Worm (Caenorhabditis elegans) whole organism, L1 larva: ENCODE data around the gene K07C5.2.

Experiments used
- C04F5.9 ChIP-seq: sonication (generic microtip); optimal IDR thresholded peaks from 2 replicates; lab custom pipeline; 2016; ENCODE audit warnings: missing genetic modification characterization, missing compliant biosample characterization
- F16B12.6 ChIP-seq: fragments of 150-350 bp; optimal IDR thresholded peaks from 2 replicates; lab custom pipeline; 2014; ENCODE audit warnings: missing biosample characterization, missing genetic modification characterization
- Y116A8C.19 ChIP-seq: sonication (generic microtip); optimal IDR thresholded peaks from 2 replicates; lab custom pipeline; 2016; ENCODE audit warnings: missing compliant biosample characterization, missing genetic modification characterization, borderline replicate concordance
- ama-1 ChIP-seq: fragments of 150-350 bp; optimal IDR thresholded peaks from 2 replicates; lab custom pipeline; 2014
- blmp-1 ChIP-seq: fragments of 150-350 bp; optimal IDR thresholded peaks from 2 replicates; lab custom pipeline; 2014; ENCODE audit warnings: missing biosample characterization, missing genetic modification characterization
- ceh-90 ChIP-seq: sonication (generic microtip); optimal IDR thresholded peaks from 2 replicates; lab custom pipeline; 2016; ENCODE audit warnings: missing genetic modification characterization, missing compliant biosample characterization
- ces-1 ChIP-seq: fragments of 150-350 bp; optimal IDR thresholded peaks from 2 replicates; lab custom pipeline; 2014; ENCODE audit warnings: missing biosample characterization, missing genetic modification reagents, missing genetic modification characterization
- dpl-1 ChIP-seq, 3 experiments: fragments of 150-350 bp in 2 of 3; sonication (generic microtip) in 1 of 3; optimal IDR thresholded peaks; 2 replicates each; lab custom pipeline; 2014 to 2017; ENCODE audit warnings: missing biosample characterization in 3 of 3, missing genetic modification characterization in 3 of 3, missing genetic modification reagents in 3 of 3
- dsc-1 ChIP-seq: sonication (generic microtip); optimal IDR thresholded peaks from 2 replicates; lab custom pipeline; 2016; ENCODE audit warnings: mild to moderate bottlenecking, missing genetic modification characterization, missing compliant biosample characterization
- efl-1 ChIP-seq, 4 experiments: fragments of 150-350 bp; optimal IDR thresholded peaks in 3 of 4; peaks in 1 of 4; 1 replicate in 1 of 4; 2 replicates in 3 of 4; lab custom pipeline; 2014; ENCODE audit warnings: missing biosample characterization in 2 of 4, missing genetic modification characterization in 2 of 4, missing genetic modification reagents in 2 of 4
- efl-3 ChIP-seq: fragments of 200-800 bp; sonication (Bioruptor generic); optimal IDR thresholded peaks from 2 replicates; lab custom pipeline; 2018; ENCODE audit warnings: mild to moderate bottlenecking, missing genetic modification characterization, missing compliant biosample characterization
- elt-2 ChIP-seq: sonication (generic microtip); optimal IDR thresholded peaks from 2 replicates; lab custom pipeline; 2016; ENCODE audit warnings: missing genetic modification characterization, mild to moderate bottlenecking, inconsistent platforms, missing compliant biosample characterization, missing genetic modification reagents
- elt-3 ChIP-seq, 6 experiments: fragments of 150-350 bp in 1 of 6; sonication (generic microtip); optimal IDR thresholded peaks; 2 replicates each; lab custom pipeline; 2017 to 2018; ENCODE audit warnings: missing biosample characterization in 6 of 6, missing genetic modification characterization in 6 of 6, inconsistent platforms in 1 of 6
- fkh-8 ChIP-seq: sonication (generic microtip); optimal IDR thresholded peaks from 2 replicates; lab custom pipeline; 2016; ENCODE audit warnings: mild to moderate bottlenecking, missing genetic modification characterization, missing compliant biosample characterization
- grh-1 ChIP-seq: fragments of 200-800 bp; sonication (Bioruptor generic); IDR thresholded peaks from 2 replicates; pipeline ENCODE4 v1.3.6; 2022; ENCODE audit warnings: missing genetic modification reagents, missing genetic modification characterization, missing compliant biosample characterization
- hlh-4 ChIP-seq: sonication (generic microtip); optimal IDR thresholded peaks from 2 replicates; lab custom pipeline; 2016; ENCODE audit warnings: mild to moderate bottlenecking, missing genetic modification characterization, missing compliant biosample characterization
- hpl-2 ChIP-seq: fragments of 150-350 bp; optimal IDR thresholded peaks from 2 replicates; lab custom pipeline; 2014; ENCODE audit warnings: missing biosample characterization, missing genetic modification reagents, missing genetic modification characterization
- irx-1 ChIP-seq: sonication (generic microtip); optimal IDR thresholded peaks from 2 replicates; lab custom pipeline; 2016; ENCODE audit warnings: missing genetic modification characterization, missing compliant biosample characterization
- jun-1 ChIP-seq: fragments of 150-350 bp; optimal IDR thresholded peaks from 2 replicates; lab custom pipeline; 2014; ENCODE audit warnings: missing biosample characterization, missing genetic modification reagents, missing genetic modification characterization
- lin-15B ChIP-seq: fragments of 150-350 bp; sonication (generic microtip); optimal IDR thresholded peaks from 3 replicates; lab custom pipeline; 2014; ENCODE audit warnings: missing biosample characterization, missing genetic modification characterization
- lir-3 ChIP-seq: sonication (generic microtip); optimal IDR thresholded peaks from 2 replicates; lab custom pipeline; 2016; ENCODE audit warnings: mild to moderate bottlenecking, missing genetic modification characterization, moderate library complexity, missing compliant biosample characterization; ENCODE audit not compliant: poor library complexity
- mep-1 ChIP-seq: fragments of 150-350 bp; optimal IDR thresholded peaks from 2 replicates; lab custom pipeline; 2014; ENCODE audit warnings: missing biosample characterization, missing genetic modification characterization
- nhr-12 ChIP-seq: sonication (generic microtip); optimal IDR thresholded peaks from 2 replicates; lab custom pipeline; 2017; ENCODE audit warnings: missing biosample characterization, missing genetic modification characterization
- nhr-28 ChIP-seq: fragments of 150-350 bp; optimal IDR thresholded peaks from 2 replicates; lab custom pipeline; 2014; ENCODE audit warnings: missing biosample characterization, missing genetic modification characterization
- nhr-71 ChIP-seq: sonication (generic microtip); optimal IDR thresholded peaks from 2 replicates; lab custom pipeline; 2016; ENCODE audit warnings: mild to moderate bottlenecking, missing genetic modification characterization, moderate library complexity, missing compliant biosample characterization
- nhr-77 ChIP-seq: fragments of 150-350 bp; optimal IDR thresholded peaks from 2 replicates; lab custom pipeline; 2014; ENCODE audit warnings: missing biosample characterization, missing genetic modification characterization
- pag-3 ChIP-seq: sonication (generic microtip); optimal IDR thresholded peaks from 2 replicates; lab custom pipeline; 2017; ENCODE audit warnings: missing genetic modification characterization, mild to moderate bottlenecking, missing compliant biosample characterization, antibody characterized with exemption, borderline replicate concordance; ENCODE audit not compliant: insufficient read depth
- pqm-1 ChIP-seq: sonication (generic microtip); optimal IDR thresholded peaks from 3 replicates; lab custom pipeline; 2017; ENCODE audit warnings: missing biosample characterization, missing genetic modification characterization
- rnt-1 ChIP-seq: sonication (generic microtip); optimal IDR thresholded peaks from 2 replicates; lab custom pipeline; 2016; ENCODE audit warnings: mild to moderate bottlenecking, missing genetic modification characterization, moderate library complexity, missing compliant biosample characterization
- skn-1 ChIP-seq: fragments of 150-350 bp; optimal IDR thresholded peaks from 2 replicates; lab custom pipeline; 2014; ENCODE audit warnings: missing biosample characterization, missing genetic modification characterization
- snpc-4 ChIP-seq: fragments of 150-350 bp; optimal IDR thresholded peaks from 2 replicates; lab custom pipeline; 2014; ENCODE audit warnings: missing biosample characterization, missing genetic modification characterization
- snu-23 ChIP-seq: sonication (generic microtip); optimal IDR thresholded peaks from 2 replicates; lab custom pipeline; 2016; ENCODE audit warnings: missing genetic modification characterization, missing compliant biosample characterization
- sptf-1 ChIP-seq: fragments of 150-350 bp; optimal IDR thresholded peaks from 2 replicates; lab custom pipeline; 2014; ENCODE audit warnings: missing biosample characterization, missing genetic modification characterization
- swsn-7 ChIP-seq: sonication (generic microtip); optimal IDR thresholded peaks from 2 replicates; lab custom pipeline; 2016; ENCODE audit warnings: missing genetic modification characterization, missing compliant biosample characterization
- tbx-2 ChIP-seq: sonication (generic microtip); optimal IDR thresholded peaks from 2 replicates; lab custom pipeline; 2016; ENCODE audit warnings: missing genetic modification characterization, missing compliant biosample characterization
- unc-62 ChIP-seq: fragments of 150-350 bp; optimal IDR thresholded peaks from 2 replicates; lab custom pipeline; 2014; ENCODE audit warnings: missing biosample characterization, missing genetic modification reagents, missing genetic modification characterization
- unc-86 ChIP-seq: sonication (generic microtip); optimal IDR thresholded peaks from 2 replicates; lab custom pipeline; 2016; ENCODE audit warnings: missing genetic modification characterization, missing compliant biosample characterization
- unc-98 ChIP-seq: fragments of 200-800 bp; sonication (Bioruptor generic); IDR thresholded peaks from 2 replicates; pipeline ENCODE4 v1.3.6; 2022; ENCODE audit warnings: missing genetic modification characterization, missing compliant biosample characterization
- zip-4 ChIP-seq: fragments of 200-800 bp; sonication (Bioruptor generic); optimal IDR thresholded peaks from 2 replicates; lab custom pipeline; 2018; ENCODE audit warnings: mild to moderate bottlenecking, missing genetic modification characterization, moderate library complexity, missing compliant biosample characterization
- ztf-11 ChIP-seq, 2 experiments: sonication (generic microtip); optimal IDR thresholded peaks; 2 replicates each; lab custom pipeline; 2016 to 2017; ENCODE audit warnings: missing genetic modification characterization in 2 of 2, missing biosample characterization in 1 of 2, missing compliant biosample characterization in 1 of 2
- ztf-4 ChIP-seq: fragments of 150-350 bp; optimal IDR thresholded peaks from 2 replicates; lab custom pipeline; 2014; ENCODE audit warnings: missing biosample characterization, missing genetic modification characterization

Gene K07C5.2

DNA sequence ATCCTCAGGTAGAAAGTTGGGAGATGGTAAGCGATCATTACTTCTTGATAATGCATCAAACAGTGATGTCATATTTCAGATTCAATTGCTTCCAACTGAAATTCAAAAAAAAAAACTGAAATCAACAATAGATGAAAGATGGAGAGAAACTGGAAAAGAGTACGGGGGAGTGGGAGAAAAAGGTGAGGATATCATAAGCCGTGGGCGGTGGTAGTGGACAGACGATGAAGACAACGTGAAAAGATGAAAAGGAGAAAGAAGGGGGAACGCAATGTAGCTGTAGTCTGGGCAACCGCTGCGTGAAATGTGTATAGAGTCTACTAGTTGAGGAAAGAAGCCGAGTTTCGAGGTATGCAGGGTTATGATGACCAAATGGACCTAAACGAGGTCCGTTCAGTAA is 32.0 kb upstream of the K07C5.2 start, which contains the start of gene che-12:
TSS of gene che-12 (minus strand) at position 101 of the 400 bp plus-strand sequence.
- peak; percentile 38 for TF ChIP-seq fkh-8 (tag; lab: Kevin White, UChicago)
- no peak for TF ChIP-seq irx-1

DNA sequence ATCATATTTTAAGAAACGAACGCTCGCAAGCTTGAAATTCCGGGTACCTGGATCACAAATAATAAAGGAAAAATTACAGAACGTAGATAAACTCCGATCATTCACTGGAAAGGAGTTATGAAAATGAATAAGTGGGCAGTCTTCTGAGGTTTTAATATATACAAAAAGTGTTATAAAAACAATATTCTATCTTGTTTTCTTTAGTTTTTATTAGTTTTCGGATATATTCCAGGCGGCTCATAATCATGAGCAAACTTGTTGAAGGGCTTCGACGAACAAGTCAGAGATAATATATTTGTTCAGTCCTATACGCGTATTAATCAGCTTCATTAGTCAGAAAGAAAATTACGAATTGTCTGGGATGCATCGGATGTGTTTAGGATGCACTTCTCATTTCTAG is 25.3 kb upstream of the K07C5.2 start, which contains the start of gene gcy-6:
TSS of gene gcy-6 (minus strand) at position 101 of the 400 bp plus-strand sequence.
- TF ChIP-seq nhr-12 (tag; lab: Kevin White, UChicago) (no peak), sptf-1 (tag; lab: Kevin White, UChicago) (no peak), dsc-1 (tag; lab: Kevin White, UChicago) (no peak), unc-86 (tag; lab: Kevin White, UChicago) (no peak), nhr-28 (no peak), elt-3 (tag; optimal IDR thresholded peaks at IDR 0.05; lab: Kevin White, UChicago) (no peak)

DNA sequence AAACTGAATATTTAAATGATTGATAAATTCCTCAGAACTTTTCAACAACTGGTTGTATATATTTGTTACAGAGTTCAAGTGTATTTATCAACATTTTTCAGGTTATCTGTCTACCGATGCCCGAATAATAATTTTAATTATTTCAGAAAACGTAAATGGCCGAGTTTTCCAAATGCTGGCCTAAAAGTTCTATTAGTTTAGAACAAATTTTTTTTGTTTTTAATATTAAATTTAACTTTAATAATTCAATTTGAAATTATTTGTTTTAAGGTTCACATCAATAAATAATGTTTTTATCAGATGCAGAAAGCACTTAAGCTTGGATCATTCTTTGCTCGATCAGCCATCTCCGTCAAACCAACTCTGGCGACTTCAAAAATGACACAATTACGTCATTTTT is 24.9 kb upstream of the K07C5.2 start, which contains the start of gene trx-2:
TSS of gene trx-2 (plus strand) at position 301 of the 400 bp plus-strand sequence.
- no peak for TF ChIP-seq elt-3 (tag; optimal IDR thresholded peaks at IDR 0.05; lab: Kevin White, UChicago)
- no peak for TF ChIP-seq pag-3 (tag; lab: Kevin White, UChicago)
- no peak for TF ChIP-seq unc-86 (tag; lab: Kevin White, UChicago)
- no peak for TF ChIP-seq ztf-4 (tag; lab: Kevin White, UChicago)
- no peak for TF ChIP-seq nhr-71 (tag; lab: Kevin White, UChicago)
- TF ChIP-seq pqm-1 (tag; lab: Kevin White, UChicago): no peak
- TF ChIP-seq efl-3 (GFP tag; lab: Kevin White, UChicago): no peak
- no peak for TF ChIP-seq lir-3
- TF ChIP-seq sptf-1 (tag; lab: Kevin White, UChicago): no peak
- TF ChIP-seq rnt-1 (tag; lab: Kevin White, UChicago): no peak
- TF ChIP-seq tbx-2 (tag; lab: Kevin White, UChicago): no peak
- no peak for TF ChIP-seq ama-1
- TF ChIP-seq unc-98: no peak

ce11 chrV:10317294-10317693 is 22.0 kb upstream of the K07C5.2 start, which contains the start of gene asps-1:
Gene asps-1 (minus strand): TSS chrV:10317394.
- no peak for TF ChIP-seq F16B12.6 (tag; lab: Kevin White, UChicago)
- TF ChIP-seq lin-15B (tag; lab: Kevin White, UChicago): no peak
- no peak for TF ChIP-seq nhr-12 (tag; lab: Kevin White, UChicago)
- TF ChIP-seq snu-23: no peak
- no peak for TF ChIP-seq grh-1 (GFP tag; lab: Robert Waterston, UW)
- TF ChIP-seq skn-1: no peak
- no peak for TF ChIP-seq zip-4 (GFP tag; lab: Kevin White, UChicago)
- TF ChIP-seq pqm-1 (tag; lab: Kevin White, UChicago): no peak
- TF ChIP-seq mep-1 (tag; lab: Kevin White, UChicago): no peak
- TF ChIP-seq ces-1: no peak
- no peak for TF ChIP-seq hpl-2 (GFP tag; lab: Kevin White, UChicago)
- TF ChIP-seq tbx-2 (tag; lab: Kevin White, UChicago): no peak

DNA sequence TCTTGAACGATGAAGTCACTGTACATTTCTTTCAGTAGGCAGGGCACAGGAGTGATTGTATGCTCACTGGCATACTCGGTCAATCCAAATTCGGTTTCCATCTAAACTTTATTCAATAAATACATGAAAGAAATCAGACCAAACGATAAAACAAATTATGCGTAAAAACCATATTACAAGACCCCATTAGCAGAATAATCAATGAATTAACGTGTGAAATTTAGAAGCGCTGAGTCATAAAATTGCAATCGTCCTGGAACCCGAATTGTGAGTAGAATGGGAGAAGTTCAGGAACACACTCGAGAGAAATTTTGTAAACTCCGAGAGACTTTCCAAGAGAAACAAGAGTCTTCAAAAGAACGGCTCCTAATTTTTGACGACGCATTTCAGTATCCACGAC is 19.9 kb upstream of the K07C5.2 start, which contains the start of gene B0024.11:
TSS of gene B0024.11 (minus strand) at position 101 of the 400 bp plus-strand sequence.
- no peak for TF ChIP-seq efl-1 (optimal IDR thresholded peaks at IDR 0.05; lab: Kevin White, UChicago)
- TF ChIP-seq efl-1 (GFP tag; optimal IDR thresholded peaks at IDR 0.05 in 1 of 2; lab: Kevin White, UChicago): peak in 1 of 2 experiments; percentile 70
- no peak for TF ChIP-seq tbx-2 (tag; lab: Kevin White, UChicago)
- TF ChIP-seq, all 84 proteins: peak for 1

DNA sequence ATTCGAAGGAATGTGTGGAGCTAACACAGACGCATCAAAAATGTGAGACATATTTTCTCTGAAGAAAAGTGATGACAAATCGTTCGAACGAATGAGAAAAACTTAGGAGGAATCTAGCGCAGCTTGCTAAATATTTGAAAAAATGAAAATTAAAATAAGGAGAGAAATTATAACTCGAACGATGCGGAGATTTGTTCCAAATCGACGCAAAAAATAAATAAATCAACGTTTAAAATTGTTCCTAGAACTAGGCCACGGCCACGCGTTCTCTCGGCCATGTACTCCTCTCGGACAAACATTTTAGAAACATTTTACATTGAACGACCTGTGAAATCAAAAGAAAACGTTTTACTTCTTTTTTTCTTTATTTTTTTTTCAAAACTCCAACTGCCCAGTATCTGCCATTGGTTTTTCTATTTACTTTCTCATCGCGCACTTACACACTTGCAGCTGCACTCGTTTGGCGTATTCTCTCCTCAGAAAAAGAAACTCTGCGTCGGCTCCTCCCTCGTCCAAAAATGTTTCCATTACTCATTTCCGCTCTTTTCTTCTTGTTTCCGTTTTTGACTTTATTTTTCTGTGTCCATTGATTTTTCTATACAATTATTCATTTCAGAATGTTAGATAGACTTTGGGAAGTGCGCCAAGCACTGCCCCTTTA is 19.1 kb upstream of the K07C5.2 start, which contains the start of the genes gna-1 and B0024.13:
TSS of gene gna-1 (minus strand) at position 51 of the 661 bp plus-strand sequence.
TSS of gene B0024.13 (plus strand) at position 611 of the 661 bp plus-strand sequence.
- peak; percentile 64 for TF ChIP-seq C04F5.9 (tag; lab: Kevin White, UChicago)
- TF ChIP-seq Y116A8C.19 (tag; lab: Kevin White, UChicago): peak; percentile 12
- TF ChIP-seq jun-1: peak; percentile 19
- peak; percentile 30 for TF ChIP-seq lin-15B (tag; lab: Kevin White, UChicago)
- TF ChIP-seq dpl-1 (GFP tag; optimal IDR thresholded peaks at IDR 0.05; lab: Kevin White, UChicago): peak; percentile 37 to 62 (median 58)
- peak in 1 of 2 experiments; percentile 86 for TF ChIP-seq ztf-11 (tag; optimal IDR thresholded peaks at IDR 0.05; lab: Kevin White, UChicago)
- no peak for TF ChIP-seq hlh-4
- TF ChIP-seq nhr-77: peak; percentile 35
- peak; percentile 86 for TF ChIP-seq ceh-90 (tag; lab: Kevin White, UChicago)
- TF ChIP-seq snpc-4 (tag; lab: Kevin White, UChicago): peak; percentile 5
- TF ChIP-seq unc-62 (GFP tag; lab: Kevin White, UChicago): no peak
- TF ChIP-seq swsn-7 (tag; lab: Kevin White, UChicago): peak; percentile 79
- peak; percentile 41 for TF ChIP-seq elt-2
- TF ChIP-seq blmp-1 (tag; lab: Kevin White, UChicago): peak; percentile 60
- TF ChIP-seq mep-1 (tag; lab: Kevin White, UChicago): peak; percentile 72
